Fruit fly (Drosophila melanogaster) whole organism, prepupa: ENCODE measurements around the gene CG8671.

Experiments
- Blimp-1 ChIP-seq: fragments of 200-800 bp; sonication (Bioruptor generic); optimal IDR thresholded peaks from 3 replicates; lab custom pipeline; 2017; ENCODE audit warnings: missing biosample characterization, missing genetic modification characterization, mild to moderate bottlenecking, moderate library complexity, missing genetic modification reagents
- CG10631 ChIP-seq: fragments of 200-800 bp; sonication (Bioruptor generic); optimal IDR thresholded peaks from 2 replicates; lab custom pipeline; 2016; ENCODE audit warnings: missing biosample characterization, missing genetic modification characterization
- CG10669 ChIP-seq: fragments of 200-800 bp; sonication (Bioruptor generic); optimal IDR thresholded peaks from 3 replicates; lab custom pipeline; 2018; ENCODE audit warnings: missing biosample characterization, mild to moderate bottlenecking, missing genetic modification characterization, moderate library complexity
- CG11762 ChIP-seq: fragments of 200-800 bp; sonication (Bioruptor generic); optimal IDR thresholded peaks from 3 replicates; lab custom pipeline; 2016; ENCODE audit warnings: missing biosample characterization, missing genetic modification characterization; ENCODE audit not compliant: insufficient read depth
- CG15336 ChIP-seq: fragments of 200-800 bp; sonication (Bioruptor generic); IDR thresholded peaks from 2 replicates; pipeline ENCODE4 v1.3.6; 2022; ENCODE audit warnings: missing biosample characterization, missing genetic modification characterization
- CG1621 ChIP-seq: fragments of 200-800 bp; sonication (Bioruptor generic); optimal IDR thresholded peaks from 3 replicates; lab custom pipeline; 2018; ENCODE audit warnings: missing biosample characterization, mild to moderate bottlenecking, missing genetic modification characterization
- CG16779 ChIP-seq: fragments of 200-800 bp; sonication (Bioruptor generic); optimal IDR thresholded peaks from 3 replicates; lab custom pipeline; 2017; ENCODE audit warnings: missing biosample characterization, mild to moderate bottlenecking, missing genetic modification characterization
- CG3032 ChIP-seq: fragments of 200-800 bp; optimal IDR thresholded peaks from 2 replicates; lab custom pipeline; 2019; ENCODE audit warnings: missing biosample characterization, mild to moderate bottlenecking, missing genetic modification characterization, moderate library complexity
- CG34406 ChIP-seq: fragments of 200-800 bp; sonication (Bioruptor generic); optimal IDR thresholded peaks from 3 replicates; lab custom pipeline; 2016; ENCODE audit warnings: missing biosample characterization, missing genetic modification characterization
- CG3919 ChIP-seq: fragments of 200-800 bp; sonication (Bioruptor generic); optimal IDR thresholded peaks from 3 replicates; lab custom pipeline; 2016; ENCODE audit warnings: missing biosample characterization, missing genetic modification characterization
- CG6163 ChIP-seq: fragments of 200-800 bp; sonication (Bioruptor generic); IDR thresholded peaks from 3 replicates; pipeline ENCODE4 v1.3.6; 2022; ENCODE audit warnings: missing biosample characterization, missing genetic modification characterization
- CG6276 ChIP-seq: fragments of 200-800 bp; sonication (Bioruptor generic); optimal IDR thresholded peaks from 2 replicates; lab custom pipeline; 2017; ENCODE audit warnings: missing biosample characterization, mild to moderate bottlenecking, missing genetic modification characterization
- CG6808 ChIP-seq: fragments of 200-800 bp; sonication (Bioruptor generic); optimal IDR thresholded peaks from 3 replicates; lab custom pipeline; 2017; ENCODE audit warnings: missing biosample characterization, missing genetic modification characterization, mild to moderate bottlenecking, moderate library complexity, missing genetic modification reagents
- CG6854 ChIP-seq: fragments of 200-800 bp; sonication (Bioruptor generic); optimal IDR thresholded peaks from 2 replicates; lab custom pipeline; 2017; ENCODE audit warnings: missing biosample characterization, mild to moderate bottlenecking, missing genetic modification characterization
- CG7368 ChIP-seq: fragments of 200-800 bp; sonication (Bioruptor generic); optimal IDR thresholded peaks from 3 replicates; lab custom pipeline; 2016; ENCODE audit warnings: missing biosample characterization, missing genetic modification characterization
- CG9139 ChIP-seq: fragments of 200-800 bp; sonication (Bioruptor generic); optimal IDR thresholded peaks from 3 replicates; lab custom pipeline; 2017; ENCODE audit warnings: missing biosample characterization, mild to moderate bottlenecking, missing genetic modification characterization
- Eip75B ChIP-seq: fragments of 200-800 bp; sonication (Bioruptor generic); optimal IDR thresholded peaks from 3 replicates; lab custom pipeline; 2016; ENCODE audit warnings: missing biosample characterization, missing genetic modification characterization
- Eip78C ChIP-seq: fragments of 200-800 bp; sonication (Bioruptor generic); peaks from one replicate; lab custom pipeline; 2016; ENCODE audit warnings: missing biosample characterization, missing genetic modification characterization
- Ets21C ChIP-seq: fragments of 200-800 bp; sonication (Bioruptor generic); optimal IDR thresholded peaks from 3 replicates; lab custom pipeline; 2016; ENCODE audit warnings: missing biosample characterization, missing genetic modification characterization
- Lpt ChIP-seq: fragments of 200-800 bp; sonication (Bioruptor generic); optimal IDR thresholded peaks from 3 replicates; lab custom pipeline; 2016; ENCODE audit warnings: missing biosample characterization, missing genetic modification characterization
- Met ChIP-seq: fragments of 200-800 bp; sonication (Bioruptor generic); optimal IDR thresholded peaks from 3 replicates; lab custom pipeline; 2016; ENCODE audit warnings: missing biosample characterization, missing genetic modification characterization
- Smox ChIP-seq: fragments of 200-800 bp; sonication (Bioruptor generic); optimal IDR thresholded peaks from 3 replicates; lab custom pipeline; 2016; ENCODE audit warnings: missing biosample characterization, missing genetic modification characterization
- Sox102F ChIP-seq: fragments of 200-800 bp; sonication (Bioruptor generic); optimal IDR thresholded peaks from 2 replicates; lab custom pipeline; 2016; ENCODE audit warnings: missing biosample characterization, mild to moderate bottlenecking, missing genetic modification characterization
- Sox14 ChIP-seq: fragments of 200-800 bp; sonication (Bioruptor generic); optimal IDR thresholded peaks from 3 replicates; lab custom pipeline; 2016; ENCODE audit warnings: missing biosample characterization, missing genetic modification characterization
- Sox15 ChIP-seq: fragments of 200-800 bp; sonication (Bioruptor generic); optimal IDR thresholded peaks from 3 replicates; lab custom pipeline; 2016; ENCODE audit warnings: missing biosample characterization, missing genetic modification characterization
- achi ChIP-seq: fragments of 200-800 bp; sonication (Bioruptor generic); optimal IDR thresholded peaks from 3 replicates; lab custom pipeline; 2016; ENCODE audit warnings: missing biosample characterization, missing genetic modification characterization
- acj6 ChIP-seq: fragments of 200-800 bp; sonication (Bioruptor generic); optimal IDR thresholded peaks from 3 replicates; lab custom pipeline; 2016; ENCODE audit warnings: missing biosample characterization, missing genetic modification characterization
- cyc ChIP-seq: fragments of 200-800 bp; sonication (Bioruptor generic); optimal IDR thresholded peaks from 3 replicates; lab custom pipeline; 2016; ENCODE audit warnings: missing biosample characterization, missing genetic modification characterization
- dac ChIP-seq: fragments of 200-800 bp; sonication (Bioruptor generic); optimal IDR thresholded peaks from 2 replicates; lab custom pipeline; 2017; ENCODE audit warnings: missing biosample characterization, mild to moderate bottlenecking, missing genetic modification characterization
- dsx ChIP-seq: fragments of 200-800 bp; optimal IDR thresholded peaks from 3 replicates; lab custom pipeline; 2019; ENCODE audit warnings: missing biosample characterization, mild to moderate bottlenecking, missing genetic modification characterization, moderate library complexity; ENCODE audit not compliant: poor library complexity, severe bottlenecking
- eg ChIP-seq: fragments of 200-800 bp; sonication (Bioruptor generic); IDR thresholded peaks from 3 replicates; pipeline ENCODE4 v1.3.6; 2022; ENCODE audit warnings: missing biosample characterization, missing genetic modification characterization
- esn ChIP-seq: fragments of 200-800 bp; sonication (Bioruptor generic); optimal IDR thresholded peaks from 2 replicates; lab custom pipeline; 2016; ENCODE audit warnings: missing biosample characterization, mild to moderate bottlenecking, missing genetic modification characterization, moderate library complexity
- fd85E ChIP-seq: fragments of 200-800 bp; sonication (Bioruptor generic); optimal IDR thresholded peaks from 3 replicates; lab custom pipeline; 2016; ENCODE audit warnings: missing biosample characterization, missing genetic modification characterization
- fkh ChIP-seq: fragments of 200-800 bp; sonication (Bioruptor generic); optimal IDR thresholded peaks from 3 replicates; lab custom pipeline; 2017; ENCODE audit warnings: missing biosample characterization, mild to moderate bottlenecking, missing genetic modification characterization, moderate library complexity
- lz ChIP-seq: fragments of 200-800 bp; sonication (Bioruptor generic); optimal IDR thresholded peaks from 3 replicates; lab custom pipeline; 2016; ENCODE audit warnings: missing biosample characterization, missing genetic modification characterization
- net ChIP-seq: fragments of 200-800 bp; sonication (Bioruptor generic); optimal IDR thresholded peaks from 3 replicates; lab custom pipeline; 2016; ENCODE audit warnings: missing biosample characterization, missing genetic modification characterization
- spab ChIP-seq: fragments of 200-800 bp; sonication (Bioruptor generic); optimal IDR thresholded peaks from 2 replicates; lab custom pipeline; 2017; ENCODE audit warnings: missing biosample characterization, mild to moderate bottlenecking, missing genetic modification characterization, missing genetic modification reagents
- ss ChIP-seq, 2 experiments: fragments of 200-800 bp; sonication (Bioruptor generic); optimal IDR thresholded peaks; 2 replicates in 1 of 2; 3 replicates in 1 of 2; lab custom pipeline; 2017 to 2018; ENCODE audit warnings: mild to moderate bottlenecking in 2 of 2, missing biosample characterization in 2 of 2, missing genetic modification characterization in 2 of 2, moderate library complexity in 1 of 2
- svp ChIP-seq: fragments of 200-800 bp; sonication (Bioruptor generic); peaks from one replicate; lab custom pipeline; 2016; ENCODE audit warnings: missing biosample characterization, missing genetic modification characterization
- topi ChIP-seq: fragments of 200-800 bp; sonication (Bioruptor generic); optimal IDR thresholded peaks from 3 replicates; lab custom pipeline; 2016; ENCODE audit warnings: missing biosample characterization, missing genetic modification characterization

CG8671 gene

DNA sequence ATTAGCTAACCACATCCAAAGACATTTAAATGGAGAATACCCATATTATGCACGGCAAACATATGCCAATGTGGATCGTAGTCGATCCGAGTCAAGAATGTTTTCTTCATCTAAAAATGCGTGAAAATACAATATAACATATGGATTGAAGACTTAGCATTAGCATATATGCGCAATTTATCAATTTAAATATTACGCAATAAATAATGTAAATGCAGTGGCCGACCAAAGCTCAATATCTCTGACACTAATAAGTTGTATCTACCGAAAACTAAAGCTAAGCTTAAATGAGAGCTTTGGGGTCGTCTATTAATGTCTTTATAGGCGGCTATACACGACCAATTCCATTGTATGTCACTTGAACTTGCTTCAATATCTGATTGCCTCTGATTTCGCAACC is 27.3 kb upstream of the CG8671 start:
- TF ChIP-seq CG11762 (GFP tag; lab: Kevin White, UChicago) (no peak), CG9139 (GFP tag; lab: Kevin White, UChicago) (no peak), svp (GFP tag; lab: Kevin White, UChicago) (no peak), dac (no peak), CG16779 (tag; lab: Kevin White, UChicago) (no peak), CG34406 (GFP tag; lab: Kevin White, UChicago) (no peak), esn (GFP tag; lab: Kevin White, UChicago) (no peak), CG15336 (no peak), acj6 (GFP tag; lab: Kevin White, UChicago) (no peak), achi (GFP tag; lab: Kevin White, UChicago) (no peak), Blimp-1 (no peak), CG10669 (GFP tag; lab: Kevin White, UChicago) (no peak), CG10631 (GFP tag; lab: Kevin White, UChicago) (no peak), spab (GFP tag; lab: Kevin White, UChicago) (no peak), Sox14 (no peak)

DNA sequence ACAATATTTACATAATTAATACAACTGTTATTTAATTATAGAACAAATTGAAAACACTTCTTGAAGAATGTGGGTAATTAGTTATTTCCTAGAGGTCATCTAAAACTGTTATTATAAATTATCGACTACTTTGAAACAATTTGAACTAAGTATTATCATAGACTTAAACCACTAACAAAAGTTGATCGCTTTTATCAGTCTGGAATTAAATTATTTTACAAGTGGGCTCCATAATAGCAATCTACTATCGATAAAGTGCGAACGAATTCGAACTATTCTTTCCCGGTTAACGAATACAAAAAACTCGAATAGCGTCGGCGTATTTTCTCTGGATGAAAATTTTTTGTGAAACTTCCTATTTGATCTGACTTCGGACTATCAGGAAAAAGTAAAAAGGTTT is 26.1 kb upstream of the CG8671 start, which contains the start of gene CG31626:
CG31626 (minus strand) TSS at position 101 of the 400 bp plus-strand sequence.
- TF ChIP-seq CG11762 (GFP tag; lab: Kevin White, UChicago), result no peak
- TF ChIP-seq CG9139 (GFP tag; lab: Kevin White, UChicago), result no peak
- TF ChIP-seq CG16779 (tag; lab: Kevin White, UChicago), result no peak
- TF ChIP-seq svp (GFP tag; lab: Kevin White, UChicago), result no peak
- TF ChIP-seq CG1621, result no peak

- peak; percentile 31 for TF ChIP-seq CG6854 (GFP tag; lab: Kevin White, UChicago)
- peak; percentile 62 for TF ChIP-seq Sox14
- TF ChIP-seq fkh (GFP tag; lab: Kevin White, UChicago), result peak; percentile 51
- TF ChIP-seq lz (GFP tag; lab: Kevin White, UChicago), result peak; percentile 28
- TF ChIP-seq CG7368 (GFP tag; lab: Kevin White, UChicago), result peak; percentile 8
- peak; percentile 40 for TF ChIP-seq Eip75B
- no peak for TF ChIP-seq fd85E (GFP tag; lab: Kevin White, UChicago)
- TF ChIP-seq acj6 (GFP tag; lab: Kevin White, UChicago), result no peak
- no peak for TF ChIP-seq CG6163 (GFP tag; lab: Robert Waterston, UW)
- TF ChIP-seq svp (GFP tag; lab: Kevin White, UChicago), result peak; percentile 95
- TF ChIP-seq Met (GFP tag; lab: Kevin White, UChicago), result no peak
- TF ChIP-seq Sox15 (GFP tag; lab: Kevin White, UChicago), result no peak
- TF ChIP-seq Eip78C (GFP tag; lab: Kevin White, UChicago), result peak; percentile 59
- TF ChIP-seq Smox (GFP tag; lab: Kevin White, UChicago), result no peak
- peak; percentile 3 for TF ChIP-seq topi (GFP tag; lab: Kevin White, UChicago)
- no peak for TF ChIP-seq dac
- peak; percentile 34 for TF ChIP-seq CG3032 (tag; lab: Kevin White, UChicago)
- TF ChIP-seq Ets21C (GFP tag; lab: Kevin White, UChicago), result no peak
- TF ChIP-seq Blimp-1, result no peak
- TF ChIP-seq net (GFP tag; lab: Kevin White, UChicago), result no peak
These were observed 25.6 kb upstream of the CG8671 start, which contains the start of gene Hr39 for dm6 chr2L:21237048-21237747. TSS of gene Hr39 (plus strand) at chr2L:21237250.

DNA sequence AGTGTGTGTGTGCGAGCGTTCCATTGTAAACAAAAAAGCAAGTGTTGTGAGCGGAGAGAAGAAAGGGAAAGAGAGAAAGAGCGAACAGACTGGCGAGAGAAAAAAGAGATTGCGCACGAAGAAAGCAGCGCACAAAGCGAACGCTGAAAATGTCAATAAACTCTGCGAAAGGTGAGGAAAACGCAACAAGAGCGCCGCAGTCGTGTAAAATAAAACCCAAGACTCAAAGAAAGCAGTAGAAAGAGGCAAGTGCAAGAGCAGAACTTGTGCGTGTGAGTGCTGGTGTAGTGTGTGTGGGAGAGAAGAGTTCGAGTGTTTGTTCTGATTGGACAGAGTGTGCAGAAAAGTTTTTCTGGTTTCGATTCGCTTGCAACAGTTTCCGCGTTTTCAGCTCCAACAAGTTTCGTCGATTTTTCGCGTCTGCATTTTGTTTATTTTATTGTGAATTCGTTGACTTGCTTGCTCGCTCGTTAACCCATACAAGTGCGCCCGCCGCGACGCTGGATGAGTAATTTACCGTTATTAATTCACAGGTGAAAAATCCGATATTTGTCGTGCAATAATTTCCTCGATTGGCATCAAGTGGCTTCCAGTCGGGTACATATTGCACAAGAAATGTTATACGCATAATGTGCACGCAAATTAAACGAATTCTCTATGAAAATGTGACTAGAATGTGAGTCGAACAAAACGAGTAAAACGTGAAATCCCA is 24.9 kb upstream of the CG8671 start:
- TF ChIP-seq CG16779 (tag; lab: Kevin White, UChicago), result peak; percentile 15
- peak; percentile 33 for TF ChIP-seq Sox102F
- TF ChIP-seq fd85E (GFP tag; lab: Kevin White, UChicago), result peak; percentile 14
- TF ChIP-seq esn (GFP tag; lab: Kevin White, UChicago), result no peak
- peak; percentile 84 for TF ChIP-seq Eip78C (GFP tag; lab: Kevin White, UChicago)
- peak; percentile 59 for TF ChIP-seq CG6854 (GFP tag; lab: Kevin White, UChicago)
- peak; percentile 13 for TF ChIP-seq net (GFP tag; lab: Kevin White, UChicago)
- no peak for TF ChIP-seq Ets21C (GFP tag; lab: Kevin White, UChicago)
- TF ChIP-seq fkh (GFP tag; lab: Kevin White, UChicago), result peak; percentile 68
- peak; percentile 75 for TF ChIP-seq Lpt (GFP tag; lab: Kevin White, UChicago)
- peak; percentile 46 for TF ChIP-seq Sox14
- no peak for TF ChIP-seq CG6808
- peak; percentile 38 for TF ChIP-seq CG6276 (GFP tag; lab: Kevin White, UChicago)
- TF ChIP-seq eg (GFP tag; lab: Robert Waterston, UW), result no peak
- peak; percentile 10 for TF ChIP-seq Met (GFP tag; lab: Kevin White, UChicago)
- TF ChIP-seq Eip75B, result peak; percentile 37
- TF ChIP-seq CG6163 (GFP tag; lab: Robert Waterston, UW), result no peak
- TF ChIP-seq dsx, result peak; percentile 24
- peak; percentile 18 for TF ChIP-seq CG9139 (GFP tag; lab: Kevin White, UChicago)
- peak; percentile 12 to 65 for TF ChIP-seq ss (GFP tag; optimal IDR thresholded peaks at IDR 0.05; lab: Kevin White, UChicago)
- no peak for TF ChIP-seq CG7368 (GFP tag; lab: Kevin White, UChicago)
- peak; percentile 35 for TF ChIP-seq CG3919 (GFP tag; lab: Kevin White, UChicago)
- TF ChIP-seq cyc (GFP tag; lab: Kevin White, UChicago), result no peak
- TF ChIP-seq, all 60 proteins: peak for 16
